Worm (Caenorhabditis elegans) whole organism, mixed stage, embryonic: ENCODE data around the gene aakb-1.

Experiments used
- M03D4.4 ChIP-seq: sonication (generic microtip); optimal IDR thresholded peaks from 2 replicates; lab custom pipeline; 2017; ENCODE audit warnings: mild to moderate bottlenecking, missing genetic modification characterization, missing compliant biosample characterization
- bed-3 ChIP-seq: fragments of 200-800 bp; sonication (Bioruptor generic); optimal IDR thresholded peaks from 3 replicates; lab custom pipeline; 2018; ENCODE audit warnings: mild to moderate bottlenecking, missing genetic modification characterization, moderate library complexity, missing compliant biosample characterization
- blmp-1 ChIP-seq: fragments of 150-350 bp; optimal IDR thresholded peaks from 2 replicates; lab custom pipeline; 2014; ENCODE audit warnings: missing biosample characterization, missing genetic modification characterization
- ceh-39 ChIP-seq: fragments of 150-350 bp; optimal IDR thresholded peaks from 2 replicates; lab custom pipeline; 2014; ENCODE audit warnings: missing biosample characterization, missing genetic modification characterization
- ceh-43 ChIP-seq: fragments of 200-800 bp; sonication (Bioruptor generic); optimal IDR thresholded peaks from 2 replicates; lab custom pipeline; 2018; ENCODE audit warnings: mild to moderate bottlenecking, missing genetic modification characterization, moderate library complexity, missing compliant biosample characterization
- ceh-83 ChIP-seq: fragments of 200-800 bp; sonication (Bioruptor generic); optimal IDR thresholded peaks from 2 replicates; lab custom pipeline; 2018; ENCODE audit warnings: mild to moderate bottlenecking, missing genetic modification characterization, missing compliant biosample characterization
- ces-1 ChIP-seq: fragments of 150-350 bp; optimal IDR thresholded peaks from 2 replicates; lab custom pipeline; 2014; ENCODE audit warnings: missing biosample characterization, missing genetic modification reagents, missing genetic modification characterization
- cnd-1 ChIP-seq: fragments of 200-800 bp; sonication (Bioruptor generic); optimal IDR thresholded peaks from 2 replicates; lab custom pipeline; 2018; ENCODE audit warnings: mild to moderate bottlenecking, missing genetic modification characterization, missing compliant biosample characterization
- drap-1 ChIP-seq: fragments of 200-800 bp; sonication (Bioruptor generic); optimal IDR thresholded peaks from 3 replicates; lab custom pipeline; 2018; ENCODE audit warnings: mild to moderate bottlenecking, missing genetic modification characterization, missing compliant biosample characterization
- elt-1 ChIP-seq: sonication (generic microtip); optimal IDR thresholded peaks from 2 replicates; lab custom pipeline; 2017; ENCODE audit warnings: missing genetic modification characterization, mild to moderate bottlenecking, missing compliant biosample characterization, antibody characterized with exemption, moderate library complexity, borderline replicate concordance; ENCODE audit not compliant: insufficient read depth
- elt-3 ChIP-seq: fragments of 150-350 bp; optimal IDR thresholded peaks from 2 replicates; lab custom pipeline; 2014; ENCODE audit warnings: missing biosample characterization, missing genetic modification characterization
- flh-1 ChIP-seq: fragments of 200-800 bp; sonication (Bioruptor generic); optimal IDR thresholded peaks from 2 replicates; lab custom pipeline; 2018; ENCODE audit warnings: mild to moderate bottlenecking, missing genetic modification characterization, moderate library complexity, missing compliant biosample characterization
- hlh-1 ChIP-seq: fragments of 150-350 bp; optimal IDR thresholded peaks from 2 replicates; lab custom pipeline; 2014; ENCODE audit warnings: missing biosample characterization, missing genetic modification reagents, missing genetic modification characterization
- lin-13 ChIP-seq: fragments of 150-350 bp; optimal IDR thresholded peaks from 2 replicates; lab custom pipeline; 2014; ENCODE audit warnings: missing biosample characterization, missing genetic modification characterization
- lin-32 ChIP-seq: fragments of 200-800 bp; sonication (Bioruptor generic); optimal IDR thresholded peaks from 2 replicates; lab custom pipeline; 2018; ENCODE audit warnings: mild to moderate bottlenecking, missing genetic modification characterization, missing compliant biosample characterization
- lsy-2 ChIP-seq: fragments of 150-350 bp; optimal IDR thresholded peaks from 2 replicates; lab custom pipeline; 2014; ENCODE audit warnings: missing biosample characterization, missing genetic modification characterization
- mep-1 ChIP-seq: fragments of 150-350 bp; optimal IDR thresholded peaks from 2 replicates; lab custom pipeline; 2017; ENCODE audit warnings: missing biosample characterization, missing genetic modification reagents, missing genetic modification characterization, inconsistent platforms
- mls-2 ChIP-seq: sonication (generic microtip); optimal IDR thresholded peaks from 2 replicates; lab custom pipeline; 2016; ENCODE audit warnings: mild to moderate bottlenecking, missing genetic modification characterization, moderate library complexity, missing compliant biosample characterization
- nhr-12 ChIP-seq: fragments of 150-350 bp; optimal IDR thresholded peaks from 2 replicates; lab custom pipeline; 2014; ENCODE audit warnings: missing biosample characterization, missing genetic modification characterization
- nhr-2 ChIP-seq: fragments of 150-350 bp; optimal IDR thresholded peaks from 2 replicates; lab custom pipeline; 2014; ENCODE audit warnings: missing biosample characterization, missing genetic modification characterization
- nhr-237 ChIP-seq: fragments of 150-350 bp; optimal IDR thresholded peaks from 2 replicates; lab custom pipeline; 2014; ENCODE audit warnings: missing biosample characterization, missing genetic modification characterization
- nhr-76 ChIP-seq: sonication (generic microtip); optimal IDR thresholded peaks from 2 replicates; lab custom pipeline; 2017; ENCODE audit warnings: missing biosample characterization, missing genetic modification characterization
- pha-4 ChIP-seq: fragments of 150-350 bp; optimal IDR thresholded peaks from 2 replicates; lab custom pipeline; 2018; ENCODE audit warnings: missing biosample characterization, missing genetic modification reagents, missing genetic modification characterization
- sem-2 ChIP-seq: fragments of 200-800 bp; sonication (Bioruptor generic); optimal IDR thresholded peaks from 2 replicates; lab custom pipeline; 2018; ENCODE audit warnings: mild to moderate bottlenecking, missing genetic modification characterization, missing compliant biosample characterization
- snpc-4 ChIP-seq: fragments of 150-350 bp; optimal IDR thresholded peaks from 2 replicates; lab custom pipeline; 2014; ENCODE audit warnings: missing biosample characterization, missing genetic modification characterization
- tbx-8 ChIP-seq: fragments of 200-800 bp; sonication (Bioruptor generic); optimal IDR thresholded peaks from 2 replicates; lab custom pipeline; 2018; ENCODE audit warnings: mild to moderate bottlenecking, missing genetic modification characterization, moderate library complexity, missing compliant biosample characterization
- unc-120 ChIP-seq: sonication (generic microtip); optimal IDR thresholded peaks from 2 replicates; lab custom pipeline; 2017; ENCODE audit warnings: missing genetic modification characterization, missing compliant biosample characterization; ENCODE audit not compliant: poor library complexity, severe bottlenecking
- unc-39 ChIP-seq: fragments of 150-350 bp; optimal IDR thresholded peaks from 2 replicates; lab custom pipeline; 2014; ENCODE audit warnings: missing biosample characterization, missing genetic modification characterization
- unc-62 ChIP-seq: fragments of 150-350 bp; optimal IDR thresholded peaks from 2 replicates; lab custom pipeline; 2014; ENCODE audit warnings: missing biosample characterization, missing genetic modification reagents, missing genetic modification characterization
- zip-8 ChIP-seq: fragments of 150-350 bp; optimal IDR thresholded peaks from 2 replicates; lab custom pipeline; 2014; ENCODE audit warnings: missing biosample characterization, missing genetic modification characterization
- ztf-11 ChIP-seq: fragments of 150-350 bp; optimal IDR thresholded peaks from 2 replicates; lab custom pipeline; 2014; ENCODE audit warnings: missing biosample characterization, missing genetic modification characterization

aakb-1 gene

ce11 chrX:13774144-13774543, 18.6 kb downstream of the aakb-1 start:
- TF ChIP-seq nhr-12 (tag; lab: Kevin White, UChicago) (no peak), tbx-8 (GFP tag; lab: Kevin White, UChicago) (no peak), hlh-1 (tag; lab: Kevin White, UChicago) (no peak), unc-62 (GFP tag; lab: Kevin White, UChicago) (no peak), nhr-76 (tag; lab: Kevin White, UChicago) (no peak), ceh-83 (GFP tag; lab: Kevin White, UChicago) (no peak), drap-1 (no peak), ceh-39 (no peak), ceh-43 (GFP tag; lab: Kevin White, UChicago) (no peak), lsy-2 (tag; lab: Kevin White, UChicago) (no peak), ces-1 (GFP tag; lab: Kevin White, UChicago) (no peak), nhr-2 (tag; lab: Kevin White, UChicago) (no peak), elt-3 (tag; lab: Kevin White, UChicago) (no peak), ztf-11 (no peak), unc-39 (no peak), elt-1 (tag; lab: Kevin White, UChicago) (no peak)

ce11 chrX:13775508-13775907, 19.9 kb downstream of the aakb-1 start:
- TF ChIP-seq tbx-8 (GFP tag; lab: Kevin White, UChicago) (no peak), ztf-11 (no peak), snpc-4 (tag; lab: Kevin White, UChicago) (no peak), drap-1 (no peak), hlh-1 (tag; lab: Kevin White, UChicago) (no peak)

- TF ChIP-seq lin-32 (GFP tag; lab: Kevin White, UChicago) (no peak), ceh-39 (no peak), M03D4.4 (peak; percentile 9), unc-39 (no peak), ceh-83 (GFP tag; lab: Kevin White, UChicago) (no peak), flh-1 (GFP tag; lab: Kevin White, UChicago) (peak; percentile 0), unc-120 (tag; lab: Kevin White, UChicago) (peak; percentile 19), bed-3 (GFP tag; lab: Kevin White, UChicago) (peak; percentile 31)
Measured at ce11 chrX:13781445-13782073, 26.0 kb downstream of the aakb-1 start.

ce11 chrX:13782074-13782462, 26.5 kb downstream of the aakb-1 start:
- TF ChIP-seq zip-8 (no peak), tbx-8 (GFP tag; lab: Kevin White, UChicago) (no peak), blmp-1 (tag; lab: Kevin White, UChicago) (no peak), cnd-1 (tag; lab: Kevin White, UChicago) (no peak), flh-1 (GFP tag; lab: Kevin White, UChicago) (no peak), ztf-11 (no peak), unc-39 (no peak), elt-1 (tag; lab: Kevin White, UChicago) (no peak), pha-4 (tag; lab: Kevin White, UChicago) (no peak), mls-2 (no peak), nhr-237 (tag; lab: Kevin White, UChicago) (no peak), sem-2 (GFP tag; lab: Kevin White, UChicago) (no peak), mep-1 (no peak), ceh-43 (GFP tag; lab: Kevin White, UChicago) (no peak), M03D4.4 (no peak), lin-32 (GFP tag; lab: Kevin White, UChicago) (no peak), lin-13 (tag; lab: Kevin White, UChicago) (no peak), ceh-39 (no peak), ceh-83 (GFP tag; lab: Kevin White, UChicago) (no peak)
- TF ChIP-seq, all 35 proteins: peak for 0

ce11 chrX:13785268-13785667, 29.7 kb downstream of the aakb-1 start, which contains the start of gene F55F3.4:
Gene F55F3.4, plus strand, starts transcription at chrX:13785568.
- no peak for TF ChIP-seq drap-1
- no peak for TF ChIP-seq snpc-4 (tag; lab: Kevin White, UChicago)
- TF ChIP-seq nhr-237 (tag; lab: Kevin White, UChicago) = no peak
- no peak for TF ChIP-seq pha-4 (tag; lab: Kevin White, UChicago)
- TF ChIP-seq mep-1 = no peak
- no peak for TF ChIP-seq nhr-2 (tag; lab: Kevin White, UChicago)
- no peak for TF ChIP-seq unc-39
- TF ChIP-seq nhr-12 (tag; lab: Kevin White, UChicago) = no peak
- TF ChIP-seq sem-2 (GFP tag; lab: Kevin White, UChicago) = no peak
- no peak for TF ChIP-seq unc-120 (tag; lab: Kevin White, UChicago)
